Worm (Caenorhabditis elegans): Measurements from ENCODE around the gene R02D5.24.

DNA sequence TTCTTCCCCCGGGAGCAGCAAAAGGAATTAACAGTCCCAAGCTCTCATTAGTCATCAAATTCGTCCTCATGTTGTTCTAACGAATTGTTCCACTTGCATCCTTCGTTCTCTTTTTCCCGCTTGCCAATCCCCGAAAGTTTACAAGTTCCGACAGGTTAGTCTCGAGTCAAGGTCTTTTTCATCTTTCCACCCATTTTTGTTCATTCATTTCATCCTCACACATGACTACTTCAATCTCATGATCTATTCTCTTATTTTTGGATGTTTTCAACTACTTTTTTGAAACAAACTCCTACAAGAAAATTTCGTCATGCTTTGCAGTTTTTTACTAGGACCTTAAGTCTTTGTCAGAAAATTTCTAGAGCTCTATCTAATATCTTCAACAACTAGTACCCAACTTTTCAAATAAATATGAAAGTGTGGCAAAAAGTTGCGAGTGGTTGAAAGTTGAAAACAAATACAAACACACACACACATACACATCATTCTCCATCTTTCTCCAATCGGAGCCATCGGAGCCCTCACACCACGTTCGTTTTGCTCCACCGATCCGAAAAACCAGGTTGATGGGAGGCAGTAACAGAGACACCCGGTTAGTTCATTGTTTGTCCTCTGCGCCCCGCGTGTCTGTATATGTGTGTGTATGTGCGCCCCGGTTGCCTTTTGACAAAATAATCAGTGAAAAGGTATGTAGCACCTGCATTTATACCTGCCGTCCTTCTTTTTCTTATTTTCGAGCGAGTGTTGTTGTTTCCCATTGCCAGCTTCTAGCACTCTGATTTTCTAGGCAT lies 1.9 kb upstream of the R02D5.24 start:
- TF ChIP-seq nhr-237 (tag; optimal IDR thresholded peaks at IDR 0.05) (no peak), elt-1 (tag; optimal IDR thresholded peaks at IDR 0.05) (no peak), lin-15B (tag; optimal IDR thresholded peaks at IDR 0.05) (no peak), nhr-25 (tag; optimal IDR thresholded peaks at IDR 0.05) (peak; percentile 21), ama-1 (optimal IDR thresholded peaks at IDR 0.05) (peak; percentile 15), ztf-4 (tag; optimal IDR thresholded peaks at IDR 0.05) (no peak), lsy-12 (tag; optimal IDR thresholded peaks at IDR 0.05) (no peak), nhr-12 (tag; optimal IDR thresholded peaks at IDR 0.05) (no peak), nhr-11 (tag; optimal IDR thresholded peaks at IDR 0.05) (no peak), nhr-28 (tag; optimal IDR thresholded peaks at IDR 0.05) (no peak), tbx-2 (tag; optimal IDR thresholded peaks at IDR 0.05) (no peak), pha-4 (tag; optimal IDR thresholded peaks at IDR 0.05) (peak; percentile 59), jun-1 (tag; optimal IDR thresholded peaks at IDR 0.05) (no peak), egl-27 (tag; optimal IDR thresholded peaks at IDR 0.05) (no peak)
